Worm (Caenorhabditis elegans) whole organism, young adult: ENCODE data around the gene C42C1.9.

Experiments used
- C17E4.6 ChIP-seq: fragments of 200-800 bp; sonication (Bioruptor generic); IDR thresholded peaks from 2 replicates; pipeline ENCODE4 v1.3.6; 2022; ENCODE audit warnings: missing genetic modification reagents, missing genetic modification characterization, missing compliant biosample characterization
- D2030.7 ChIP-seq: fragments of 200-800 bp; sonication (Bioruptor generic); IDR thresholded peaks from 2 replicates; pipeline ENCODE4 v1.3.6; 2022; ENCODE audit warnings: missing genetic modification reagents, missing genetic modification characterization, missing compliant biosample characterization
- F33H1.4 ChIP-seq: fragments of 200-800 bp; sonication (Bioruptor generic); IDR thresholded peaks from 2 replicates; pipeline ENCODE4 v1.3.6; 2022; ENCODE audit warnings: missing genetic modification reagents, missing genetic modification characterization, missing compliant biosample characterization
- F57A8.1 ChIP-seq: fragments of 200-800 bp; sonication (Bioruptor generic); optimal IDR thresholded peaks from 2 replicates; lab custom pipeline; 2018; ENCODE audit warnings: mild to moderate bottlenecking, missing genetic modification characterization, moderate library complexity, missing compliant biosample characterization
- Y53F4B.3 ChIP-seq: fragments of 200-800 bp; sonication (Bioruptor generic); IDR thresholded peaks from 2 replicates; pipeline ENCODE4 v1.3.6; 2022; ENCODE audit warnings: missing genetic modification reagents, missing genetic modification characterization, missing compliant biosample characterization
- Y79H2A.3 ChIP-seq: fragments of 200-800 bp; sonication (Bioruptor generic); conservative IDR thresholded peaks from 2 replicates; pipeline ENCODE4 v1.3.6; 2022; ENCODE audit warnings: missing genetic modification reagents, missing genetic modification characterization, missing compliant biosample characterization
- aptf-2 ChIP-seq: fragments of 200-800 bp; sonication (Bioruptor generic); conservative IDR thresholded peaks from 2 replicates; pipeline ENCODE4 v1.3.6; 2022; ENCODE audit warnings: missing genetic modification reagents, missing genetic modification characterization, missing compliant biosample characterization
- bed-2 ChIP-seq: fragments of 200-800 bp; sonication (Bioruptor generic); IDR thresholded peaks from 2 replicates; pipeline ENCODE4 v1.3.6; 2022; ENCODE audit warnings: missing genetic modification reagents, missing genetic modification characterization, missing compliant biosample characterization
- ceh-40 ChIP-seq: fragments of 200-800 bp; sonication (Bioruptor generic); IDR thresholded peaks from 2 replicates; pipeline ENCODE4 v1.3.6; 2022; ENCODE audit warnings: missing genetic modification characterization, missing compliant biosample characterization
- lin-26 ChIP-seq: fragments of 200-800 bp; sonication (Bioruptor generic); IDR thresholded peaks from 2 replicates; pipeline ENCODE4 v1.3.6; 2022; ENCODE audit warnings: missing genetic modification reagents, missing genetic modification characterization, missing compliant biosample characterization
- lin-54 ChIP-seq: fragments of 200-800 bp; sonication (Bioruptor generic); optimal IDR thresholded peaks from 2 replicates; lab custom pipeline; 2018; ENCODE audit warnings: mild to moderate bottlenecking, missing genetic modification characterization, missing compliant biosample characterization
- lsl-1 ChIP-seq: fragments of 200-800 bp; sonication (Bioruptor generic); optimal IDR thresholded peaks from 2 replicates; lab custom pipeline; 2018; ENCODE audit warnings: mild to moderate bottlenecking, missing genetic modification characterization, moderate library complexity, missing compliant biosample characterization
- madf-8 ChIP-seq: fragments of 200-800 bp; sonication (Bioruptor generic); conservative IDR thresholded peaks from 2 replicates; pipeline ENCODE4 v1.3.6; 2022; ENCODE audit warnings: missing genetic modification reagents, missing genetic modification characterization, missing compliant biosample characterization
- somi-1 ChIP-seq: fragments of 200-800 bp; sonication (Bioruptor generic); optimal IDR thresholded peaks from 2 replicates; lab custom pipeline; 2018; ENCODE audit warnings: mild to moderate bottlenecking, missing genetic modification characterization, missing compliant biosample characterization
- xnd-1 ChIP-seq: sonication (generic microtip); optimal IDR thresholded peaks from 2 replicates; lab custom pipeline; 2016; ENCODE audit warnings: missing genotype, missing genetic modification reagents, missing genetic modification characterization, missing compliant biosample characterization
- ztf-3 ChIP-seq: fragments of 200-800 bp; sonication (Bioruptor generic); optimal IDR thresholded peaks from 2 replicates; lab custom pipeline; 2018; ENCODE audit warnings: mild to moderate bottlenecking, missing genetic modification characterization, missing compliant biosample characterization

Gene C42C1.9

ce11 chrIV:12335798-12336197, 46.5 kb downstream of the C42C1.9 start, which contains the start of gene F19B6.1:
Gene F19B6.1, minus strand, starts transcription at chrIV:12336075.
- TF ChIP-seq lsl-1 (GFP tag; lab: Kevin White, UChicago) (peak; percentile 52), F33H1.4 (peak; percentile 62), madf-8 (GFP tag; lab: Robert Waterston, UW) (0 out of 2 replicates have a peak, but pooled peaks have one; percentile 14), aptf-2 (GFP tag; lab: Robert Waterston, UW) (no peak), xnd-1 (tag; lab: Kevin White, UChicago) (peak; percentile 25), C17E4.6 (GFP tag; lab: Robert Waterston, UW) (no peak)

ce11 chrIV:12336893-12337627, 47.8 kb downstream of the C42C1.9 start, which contains the start of the genes F19B6.10 and wht-5:
Gene F19B6.10, plus strand, starts transcription at chrIV:12337193.
Gene wht-5, plus strand, starts transcription at chrIV:12337577.
- TF ChIP-seq lin-54 (GFP tag; lab: Kevin White, UChicago) (no peak), ztf-3 (GFP tag; lab: Kevin White, UChicago) (no peak), D2030.7 (no peak), lin-26 (GFP tag; lab: Robert Waterston, UW) (no peak), Y53F4B.3 (GFP tag; lab: Robert Waterston, UW) (no peak), somi-1 (GFP tag; lab: Kevin White, UChicago) (no peak), bed-2 (GFP tag; lab: Robert Waterston, UW) (no peak), Y79H2A.3 (no peak), F57A8.1 (no peak), xnd-1 (tag; lab: Kevin White, UChicago) (no peak), ceh-40 (GFP tag; lab: Robert Waterston, UW) (no peak)
